Worm (Caenorhabditis elegans) whole organism, late embryonic: ENCODE data around the gene T20D4.7.

ENCODE experiments used
- F13H6.1 ChIP-seq: sonication (generic microtip); optimal IDR thresholded peaks from 2 replicates; lab custom pipeline; 2016; ENCODE audit warnings: missing genetic modification characterization, missing compliant biosample characterization
- ceh-14 ChIP-seq: sonication (generic microtip); optimal IDR thresholded peaks from 2 replicates; lab custom pipeline; 2016; ENCODE audit warnings: missing genotype, missing genetic modification characterization, missing compliant biosample characterization
- ceh-18 ChIP-seq: sonication (generic microtip); optimal IDR thresholded peaks from 2 replicates; lab custom pipeline; 2016; ENCODE audit warnings: missing genetic modification characterization, missing compliant biosample characterization
- ceh-19 ChIP-seq: fragments of 200-800 bp; sonication (Bioruptor generic); optimal IDR thresholded peaks from 2 replicates; lab custom pipeline; 2018; ENCODE audit warnings: mild to moderate bottlenecking, missing genetic modification characterization, missing compliant biosample characterization
- ceh-24 ChIP-seq: sonication (generic microtip); optimal IDR thresholded peaks from 2 replicates; lab custom pipeline; 2016; ENCODE audit warnings: mild to moderate bottlenecking, missing genetic modification characterization, missing compliant biosample characterization
- ceh-30 ChIP-seq: fragments of 150-350 bp; optimal IDR thresholded peaks from 2 replicates; lab custom pipeline; 2014; ENCODE audit warnings: missing biosample characterization, missing genetic modification characterization
- ceh-34 ChIP-seq: sonication (generic microtip); optimal IDR thresholded peaks from 2 replicates; lab custom pipeline; 2016; ENCODE audit warnings: mild to moderate bottlenecking, missing genetic modification characterization, missing compliant biosample characterization
- ceh-48 ChIP-seq: sonication (generic microtip); optimal IDR thresholded peaks from 2 replicates; lab custom pipeline; 2016; ENCODE audit warnings: missing genetic modification characterization, inconsistent platforms, missing compliant biosample characterization
- ceh-6 ChIP-seq: fragments of 200-800 bp; sonication (Bioruptor generic); optimal IDR thresholded peaks from 2 replicates; lab custom pipeline; 2018; ENCODE audit warnings: mild to moderate bottlenecking, missing genetic modification characterization, missing compliant biosample characterization
- che-1 ChIP-seq: sonication (generic microtip); optimal IDR thresholded peaks from 2 replicates; lab custom pipeline; 2016; ENCODE audit warnings: mild to moderate bottlenecking, missing genetic modification characterization, missing compliant biosample characterization
- ets-4 ChIP-seq: sonication (generic microtip); optimal IDR thresholded peaks from 2 replicates; lab custom pipeline; 2016; ENCODE audit warnings: missing genetic modification characterization, missing compliant biosample characterization
- gmeb-2 ChIP-seq: sonication (generic microtip); optimal IDR thresholded peaks from 2 replicates; lab custom pipeline; 2016; ENCODE audit warnings: missing genetic modification characterization, inconsistent platforms, missing compliant biosample characterization
- hlh-13 ChIP-seq: fragments of 200-800 bp; sonication (Bioruptor generic); optimal IDR thresholded peaks from 2 replicates; lab custom pipeline; 2018; ENCODE audit warnings: mild to moderate bottlenecking, missing genetic modification characterization, missing compliant biosample characterization
- hlh-15 ChIP-seq: sonication (generic microtip); optimal IDR thresholded peaks from 2 replicates; lab custom pipeline; 2016; ENCODE audit warnings: missing genetic modification characterization, missing compliant biosample characterization
- lin-11 ChIP-seq: fragments of 200-800 bp; sonication (Bioruptor generic); optimal IDR thresholded peaks from 2 replicates; lab custom pipeline; 2018; ENCODE audit warnings: mild to moderate bottlenecking, missing genetic modification characterization, missing compliant biosample characterization
- madf-2 ChIP-seq: sonication (generic microtip); optimal IDR thresholded peaks from 2 replicates; lab custom pipeline; 2017; ENCODE audit warnings: missing genetic modification characterization, missing compliant biosample characterization
- nhr-11 ChIP-seq: fragments of 150-350 bp; optimal IDR thresholded peaks from 2 replicates; lab custom pipeline; 2014; ENCODE audit warnings: missing biosample characterization, missing genetic modification characterization
- nhr-232 ChIP-seq: sonication (generic microtip); optimal IDR thresholded peaks from 2 replicates; lab custom pipeline; 2016; ENCODE audit warnings: missing genetic modification characterization, missing compliant biosample characterization
- odd-2 ChIP-seq: sonication (generic microtip); optimal IDR thresholded peaks from 2 replicates; lab custom pipeline; 2017; ENCODE audit warnings: antibody characterized with exemption, mild to moderate bottlenecking, missing genetic modification characterization, missing compliant biosample characterization
- pat-9 ChIP-seq: fragments of 200-800 bp; sonication (Bioruptor generic); optimal IDR thresholded peaks from 2 replicates; lab custom pipeline; 2018; ENCODE audit warnings: mild to moderate bottlenecking, missing genetic modification characterization, moderate library complexity, missing compliant biosample characterization
- pax-1 ChIP-seq: fragments of 150-350 bp; optimal IDR thresholded peaks from 2 replicates; lab custom pipeline; 2014; ENCODE audit warnings: missing biosample characterization, missing genetic modification characterization
- pqm-1 ChIP-seq: sonication (generic microtip); optimal IDR thresholded peaks from 2 replicates; lab custom pipeline; 2016; ENCODE audit warnings: missing genetic modification characterization, missing compliant biosample characterization
- ref-2 ChIP-seq: sonication (generic microtip); optimal IDR thresholded peaks from 2 replicates; lab custom pipeline; 2016; ENCODE audit warnings: missing genetic modification characterization, missing compliant biosample characterization
- rnt-1 ChIP-seq: sonication (generic microtip); optimal IDR thresholded peaks from 2 replicates; lab custom pipeline; 2016; ENCODE audit warnings: missing genetic modification characterization, missing compliant biosample characterization
- tbx-2 ChIP-seq: sonication (generic microtip); optimal IDR thresholded peaks from 2 replicates; lab custom pipeline; 2016; ENCODE audit warnings: missing genetic modification characterization, missing compliant biosample characterization
- tbx-7 ChIP-seq: sonication (generic microtip); optimal IDR thresholded peaks from 2 replicates; lab custom pipeline; 2016; ENCODE audit warnings: missing genotype, missing genetic modification characterization, missing compliant biosample characterization
- unc-42 ChIP-seq: sonication (generic microtip); optimal IDR thresholded peaks from 2 replicates; lab custom pipeline; 2016; ENCODE audit warnings: missing genotype, missing genetic modification characterization, missing compliant biosample characterization
- unc-55 ChIP-seq: sonication (generic microtip); optimal IDR thresholded peaks from 2 replicates; lab custom pipeline; 2017; ENCODE audit warnings: missing biosample characterization, missing genetic modification reagents, missing genetic modification characterization

Gene T20D4.7

ce11 chrV:3445090-3445832 is 36.6 kb downstream of the T20D4.7 start:
- TF ChIP-seq F13H6.1 (tag; lab: Kevin White, UChicago) = no peak
- TF ChIP-seq tbx-2 (tag; lab: Kevin White, UChicago) = peak; percentile 37
- TF ChIP-seq ceh-34 (tag; lab: Kevin White, UChicago) = peak; percentile 92
- no peak for TF ChIP-seq ets-4
- TF ChIP-seq pax-1 = no peak
- TF ChIP-seq lin-11 = no peak
- peak; percentile 23 for TF ChIP-seq ref-2
- no peak for TF ChIP-seq ceh-24 (tag; lab: Kevin White, UChicago)
- peak; percentile 2 for TF ChIP-seq ceh-19 (GFP tag; lab: Kevin White, UChicago)
- TF ChIP-seq, all 69 proteins: peak for 4

- no peak for TF ChIP-seq tbx-7 (tag; lab: Kevin White, UChicago)
- TF ChIP-seq tbx-2 (tag; lab: Kevin White, UChicago) = peak; percentile 8
- no peak for TF ChIP-seq gmeb-2
Observed at ce11 chrV:3449810-3450209, 41.1 kb downstream of the T20D4.7 start.

- no peak for TF ChIP-seq madf-2 (tag; lab: Kevin White, UChicago)
- no peak for TF ChIP-seq nhr-11 (tag; lab: Kevin White, UChicago)
- peak; percentile 72 for TF ChIP-seq ref-2
- TF ChIP-seq pqm-1 (tag; lab: Kevin White, UChicago) = no peak
Observed at ce11 chrV:3450351-3450750, 41.6 kb downstream of the T20D4.7 start.

ce11 chrV:3451646-3452045 is 42.9 kb downstream of the T20D4.7 start:
- TF ChIP-seq unc-42 (tag; lab: Kevin White, UChicago) = peak; percentile 65
- no peak for TF ChIP-seq ceh-14 (tag; lab: Kevin White, UChicago)

ce11 chrV:3452489-3452888 is 43.8 kb downstream of the T20D4.7 start:
- TF ChIP-seq unc-42 (tag; lab: Kevin White, UChicago) = peak; percentile 89
- TF ChIP-seq gmeb-2 = no peak

- TF ChIP-seq ceh-30 (tag; lab: Kevin White, UChicago) = no peak
- TF ChIP-seq unc-42 (tag; lab: Kevin White, UChicago) = peak; percentile 82
- no peak for TF ChIP-seq pat-9 (tag; lab: Kevin White, UChicago)
- no peak for TF ChIP-seq ets-4
- no peak for TF ChIP-seq che-1 (tag; lab: Kevin White, UChicago)
- TF ChIP-seq odd-2 = no peak
- no peak for TF ChIP-seq ceh-48
- TF ChIP-seq rnt-1 = peak; percentile 9
- TF ChIP-seq hlh-13 = no peak
- TF ChIP-seq unc-55 (GFP tag; lab: Kevin White, UChicago) = peak; percentile 38
- TF ChIP-seq ceh-18 (tag; lab: Kevin White, UChicago) = no peak
- peak; percentile 28 for TF ChIP-seq ref-2
- TF ChIP-seq nhr-232 (tag; lab: Kevin White, UChicago) = no peak
- TF ChIP-seq hlh-15 = no peak
Observed at ce11 chrV:3454620-3455019, 45.9 kb downstream of the T20D4.7 start.

- peak; percentile 77 for TF ChIP-seq unc-42 (tag; lab: Kevin White, UChicago)
- TF ChIP-seq ceh-6 (GFP tag; lab: Kevin White, UChicago) = no peak
Observed at ce11 chrV:3455135-3455747, 46.5 kb downstream of the T20D4.7 start.
